Fruit fly (Drosophila melanogaster) whole organism, prepupa: ENCODE data around the gene CG12003.
A peak's percentile ranks its signal among the peaks of the same experiment; 100 is the strongest.

Experiments used
- CG3032 ChIP-seq: fragments of 200-800 bp; optimal IDR thresholded peaks from 2 replicates; lab custom pipeline; 2019; ENCODE audit warnings: missing biosample characterization, mild to moderate bottlenecking, missing genetic modification characterization, moderate library complexity
- CG6276 ChIP-seq: fragments of 200-800 bp; sonication (Bioruptor generic); optimal IDR thresholded peaks from 2 replicates; lab custom pipeline; 2017; ENCODE audit warnings: missing biosample characterization, mild to moderate bottlenecking, missing genetic modification characterization
- CG7368 ChIP-seq: fragments of 200-800 bp; sonication (Bioruptor generic); optimal IDR thresholded peaks from 3 replicates; lab custom pipeline; 2016; ENCODE audit warnings: missing biosample characterization, missing genetic modification characterization
- CG8119 ChIP-seq: fragments of 200-800 bp; sonication (Bioruptor generic); IDR thresholded peaks from 3 replicates; pipeline ENCODE4 v1.3.6; 2022; ENCODE audit warnings: missing biosample characterization, missing genetic modification characterization
- achi ChIP-seq: fragments of 200-800 bp; sonication (Bioruptor generic); optimal IDR thresholded peaks from 3 replicates; lab custom pipeline; 2016; ENCODE audit warnings: missing biosample characterization, missing genetic modification characterization
- salr ChIP-seq, 2 experiments: fragments of 200-800 bp; sonication (Bioruptor generic); optimal IDR thresholded peaks; 3 replicates each; lab custom pipeline; 2016 to 2018; ENCODE audit warnings: missing biosample characterization in 2 of 2, missing genetic modification characterization in 2 of 2, mild to moderate bottlenecking in 1 of 2
- spab ChIP-seq: fragments of 200-800 bp; sonication (Bioruptor generic); optimal IDR thresholded peaks from 2 replicates; lab custom pipeline; 2017; ENCODE audit warnings: missing biosample characterization, mild to moderate bottlenecking, missing genetic modification characterization, missing genetic modification reagents

dm6 chr3L:1515820-1516540 lies 49.2 kb upstream of the CG12003 start:
- TF ChIP-seq CG6276 (GFP tag; lab: Kevin White, UChicago) (peak; percentile 83), CG3032 (tag; lab: Kevin White, UChicago) (peak; percentile 39), achi (GFP tag; lab: Kevin White, UChicago) (peak; percentile 73), salr (GFP tag; optimal IDR thresholded peaks at IDR 0.05; lab: Kevin White, UChicago) (peak in 1 of 2 experiments; percentile 75), CG7368 (GFP tag; lab: Kevin White, UChicago) (peak; percentile 48), CG8119 (peak; percentile 86), spab (GFP tag; lab: Kevin White, UChicago) (peak; percentile 6)
